Worm (Caenorhabditis elegans): ENCODE data around the gene col-140.

DNA sequence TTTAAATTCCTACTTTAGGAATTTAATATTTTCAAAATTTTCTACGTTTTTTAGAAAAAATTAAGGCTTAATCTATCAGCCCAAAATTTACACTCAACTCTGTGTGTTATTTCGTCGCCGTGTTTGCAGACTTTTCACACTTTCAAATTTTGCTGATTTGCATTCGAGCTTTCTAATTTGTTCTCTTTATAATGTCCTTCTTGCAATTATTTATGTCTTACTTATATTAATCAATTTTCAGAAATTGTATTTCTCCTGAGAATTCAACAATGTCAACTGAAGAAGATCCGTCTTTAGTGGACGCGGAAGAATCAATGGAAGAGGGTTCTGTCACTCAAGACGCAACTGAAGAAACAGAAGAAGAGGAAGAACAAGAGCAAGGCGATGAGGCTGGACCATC, 10.0 kb downstream of the col-140 start, which contains the start of gene let-418:
- TF ChIP-seq nhr-21 (tag; optimal IDR thresholded peaks at IDR 0.05) (no peak), zag-1 (tag; optimal IDR thresholded peaks at IDR 0.05) (no peak), blmp-1 (tag; optimal IDR thresholded peaks at IDR 0.05; ENCODE audit: insufficient read depth) (no peak), ztf-4 (tag; optimal IDR thresholded peaks at IDR 0.05) (no peak), mbf-1 (tag; optimal IDR thresholded peaks at IDR 0.05) (no peak), R02D3.7 (tag; optimal IDR thresholded peaks at IDR 0.05) (no peak), ceh-16 (tag; optimal IDR thresholded peaks at IDR 0.05) (no peak), ama-1 (optimal IDR thresholded peaks at IDR 0.05) (no peak), mab-5 (tag; optimal IDR thresholded peaks at IDR 0.05) (no peak)

Data from whole organism, L2 larva.